Worm (Caenorhabditis elegans): ENCODE measurements around the gene C49F8.3.

C49F8.3 gene

DNA sequence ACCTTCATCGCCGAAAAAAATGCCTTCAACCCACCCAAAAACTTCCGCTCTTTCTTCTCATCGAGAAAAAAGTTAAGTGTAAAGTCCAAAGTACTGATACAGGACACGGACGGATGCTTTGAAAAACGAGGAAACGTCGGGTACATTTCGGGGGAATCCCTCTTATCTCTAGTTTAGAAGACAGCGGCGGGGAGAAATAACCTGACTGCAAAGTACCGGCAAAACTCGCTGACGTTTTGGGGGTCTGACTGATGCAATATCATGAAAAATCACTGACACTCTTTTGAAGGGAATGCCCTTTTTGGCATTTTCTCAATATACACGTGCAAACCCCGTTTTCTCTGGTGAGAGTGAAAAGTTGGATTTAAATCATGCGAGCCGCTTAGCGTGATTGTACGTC, 30.9 kb downstream of the C49F8.3 start:
- no peak for TF ChIP-seq unc-62 (GFP tag; optimal IDR thresholded peaks at IDR 0.05)

DNA sequence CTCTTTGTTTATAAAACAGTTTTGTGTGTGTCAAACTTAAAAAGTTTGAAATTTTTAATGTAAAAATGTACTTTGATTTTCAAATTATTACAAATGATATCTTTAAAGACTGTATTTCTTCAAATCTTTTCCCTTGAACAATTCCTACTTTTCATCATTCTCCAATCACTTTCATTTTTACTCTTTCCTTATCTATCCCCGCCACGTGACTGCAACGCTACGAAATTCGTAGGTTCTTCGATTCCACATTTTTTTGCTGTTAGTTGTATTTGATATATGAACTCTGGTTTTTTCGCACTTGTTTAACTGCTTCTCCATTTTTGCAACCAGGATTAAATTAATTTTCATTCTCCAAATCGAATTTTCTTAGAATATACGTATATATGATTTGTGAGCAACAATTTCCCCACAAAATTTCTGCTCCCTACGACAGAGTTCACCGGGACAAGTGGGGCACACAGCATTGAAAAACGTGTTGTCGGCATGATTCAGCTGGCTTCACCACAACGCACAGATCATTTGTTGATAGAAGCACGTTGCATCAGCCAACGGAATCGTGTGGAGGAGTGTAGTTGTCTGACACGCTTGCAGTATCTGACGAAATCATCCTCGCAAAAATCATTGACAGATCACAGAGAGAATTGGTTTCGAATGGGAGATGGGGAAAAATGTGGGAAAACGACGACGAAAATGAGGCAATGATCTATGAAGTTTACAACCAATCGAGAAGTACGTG, 32.5 kb downstream of the C49F8.3 start:
- TF ChIP-seq unc-62 (GFP tag; optimal IDR thresholded peaks at IDR 0.05): no peak

DNA sequence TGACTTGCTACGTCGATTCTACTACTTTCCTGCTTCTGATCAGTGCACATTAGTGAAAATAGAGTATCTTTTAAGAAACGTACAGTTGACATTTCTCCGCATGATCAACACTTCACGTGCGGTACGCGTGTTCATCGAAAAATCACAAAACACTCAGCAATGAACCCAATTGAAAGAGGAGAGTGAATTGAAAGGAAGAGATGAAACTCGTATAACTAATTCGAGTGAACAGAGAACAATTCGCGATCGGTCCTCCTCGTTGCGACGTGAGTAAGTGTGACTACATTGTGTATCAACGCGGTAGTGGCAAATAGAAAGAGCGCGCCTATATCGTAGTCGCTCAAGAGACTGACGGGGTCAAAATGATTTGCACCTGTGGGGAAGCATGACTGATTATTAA, 33.8 kb downstream of the C49F8.3 start:
- no peak for TF ChIP-seq unc-62 (GFP tag; optimal IDR thresholded peaks at IDR 0.05)

DNA sequence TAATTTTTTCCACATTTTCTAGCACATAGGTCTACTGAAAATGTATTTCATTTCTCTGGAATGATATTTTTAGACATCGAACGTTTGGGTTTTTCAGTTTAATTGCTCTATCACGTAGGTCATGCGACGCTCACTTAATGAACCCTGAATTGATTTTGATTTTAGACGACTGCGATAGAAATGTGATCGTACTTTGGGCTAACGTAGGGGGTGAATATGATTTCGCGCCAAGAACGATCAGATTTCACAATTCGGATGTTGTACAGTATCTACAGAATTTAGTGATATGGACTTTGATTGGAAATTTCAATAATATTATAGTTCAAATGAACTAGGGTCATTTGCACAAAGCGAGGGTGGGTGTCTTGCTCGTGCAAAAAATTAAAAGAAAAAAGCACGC, 35.2 kb downstream of the C49F8.3 start:
- TF ChIP-seq unc-62 (GFP tag; optimal IDR thresholded peaks at IDR 0.05): no peak

DNA sequence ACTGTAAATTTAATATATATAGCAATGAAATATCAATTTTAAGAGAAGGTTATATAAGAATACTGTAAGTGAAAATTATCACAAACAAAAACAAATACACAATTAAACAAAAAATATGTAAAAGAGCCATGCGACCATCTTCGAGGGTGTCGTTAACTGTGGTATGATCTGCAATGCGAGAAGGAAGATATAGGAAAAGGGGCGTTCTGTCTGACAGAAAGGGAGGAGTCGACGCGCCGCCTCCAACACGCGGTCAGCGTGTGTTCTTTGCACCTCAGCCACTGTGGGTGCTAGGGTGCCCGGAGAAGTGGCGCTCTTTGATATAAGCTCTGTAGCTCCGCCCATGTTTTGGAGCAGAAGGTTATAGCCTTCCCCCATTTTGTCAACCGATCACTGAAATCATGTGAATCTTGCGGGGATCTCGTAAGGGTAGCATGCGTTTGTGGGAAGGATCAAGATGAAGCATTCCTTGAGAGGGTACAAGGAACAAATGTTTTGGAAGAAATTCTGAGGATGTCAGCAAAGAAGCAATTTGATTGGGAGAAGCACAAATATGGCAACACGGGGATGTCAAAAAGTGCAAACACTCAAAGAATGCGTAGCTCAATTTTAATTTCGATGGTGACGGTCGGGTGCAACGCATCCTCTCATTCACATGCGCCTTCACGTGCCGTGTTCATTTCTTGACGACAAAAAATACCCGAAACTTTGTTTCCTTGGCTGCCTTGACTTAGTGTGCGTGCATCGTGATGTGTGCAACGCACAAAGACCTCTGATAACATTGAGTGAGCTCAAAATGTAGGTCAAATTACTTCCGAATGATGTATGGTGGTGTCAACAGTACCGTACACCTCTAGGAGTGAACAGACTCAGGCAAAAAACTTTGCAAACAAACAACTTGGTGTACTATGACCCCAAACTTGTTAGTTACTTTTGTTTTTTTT, 36.3 kb downstream of the C49F8.3 start, which contains the start of gene mxl-3:
mxl-3 (minus strand) TSS at position 1 of the 944 bp plus-strand sequence.
- TF ChIP-seq unc-62 (GFP tag; optimal IDR thresholded peaks at IDR 0.05): no peak

DNA sequence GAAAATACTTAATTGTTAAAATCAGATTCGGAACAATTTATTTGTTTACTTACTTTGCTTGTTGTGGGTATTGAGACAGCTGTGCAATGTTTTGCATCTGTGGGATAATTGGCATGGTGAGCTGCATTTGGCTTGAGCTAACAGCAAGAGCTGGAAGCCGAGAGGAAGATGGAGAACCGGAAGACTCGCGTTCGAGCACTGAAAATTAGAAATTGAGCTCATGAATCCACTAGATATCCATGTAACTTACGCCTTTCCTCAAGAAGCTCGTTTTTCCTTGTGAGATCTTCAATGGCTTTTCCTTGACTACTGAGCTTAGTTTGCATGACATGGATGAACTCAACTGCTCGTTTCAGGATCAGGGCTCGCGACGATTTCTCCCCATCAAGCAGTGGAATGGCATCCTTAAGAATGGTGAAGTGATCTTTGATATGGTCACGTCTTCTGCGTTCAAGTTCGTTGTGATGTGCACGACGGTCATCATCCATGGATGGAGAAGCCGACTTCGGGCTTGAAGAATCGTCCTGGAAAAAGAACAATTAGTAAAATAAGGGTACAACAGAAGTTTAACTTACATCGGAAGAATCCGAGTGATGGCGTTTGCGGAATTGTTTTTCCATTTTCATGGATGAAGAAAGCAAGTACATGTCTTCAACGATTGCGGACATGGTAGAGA, 37.1 kb downstream of the C49F8.3 start:
- TF ChIP-seq unc-62 (GFP tag; optimal IDR thresholded peaks at IDR 0.05): no peak

DNA sequence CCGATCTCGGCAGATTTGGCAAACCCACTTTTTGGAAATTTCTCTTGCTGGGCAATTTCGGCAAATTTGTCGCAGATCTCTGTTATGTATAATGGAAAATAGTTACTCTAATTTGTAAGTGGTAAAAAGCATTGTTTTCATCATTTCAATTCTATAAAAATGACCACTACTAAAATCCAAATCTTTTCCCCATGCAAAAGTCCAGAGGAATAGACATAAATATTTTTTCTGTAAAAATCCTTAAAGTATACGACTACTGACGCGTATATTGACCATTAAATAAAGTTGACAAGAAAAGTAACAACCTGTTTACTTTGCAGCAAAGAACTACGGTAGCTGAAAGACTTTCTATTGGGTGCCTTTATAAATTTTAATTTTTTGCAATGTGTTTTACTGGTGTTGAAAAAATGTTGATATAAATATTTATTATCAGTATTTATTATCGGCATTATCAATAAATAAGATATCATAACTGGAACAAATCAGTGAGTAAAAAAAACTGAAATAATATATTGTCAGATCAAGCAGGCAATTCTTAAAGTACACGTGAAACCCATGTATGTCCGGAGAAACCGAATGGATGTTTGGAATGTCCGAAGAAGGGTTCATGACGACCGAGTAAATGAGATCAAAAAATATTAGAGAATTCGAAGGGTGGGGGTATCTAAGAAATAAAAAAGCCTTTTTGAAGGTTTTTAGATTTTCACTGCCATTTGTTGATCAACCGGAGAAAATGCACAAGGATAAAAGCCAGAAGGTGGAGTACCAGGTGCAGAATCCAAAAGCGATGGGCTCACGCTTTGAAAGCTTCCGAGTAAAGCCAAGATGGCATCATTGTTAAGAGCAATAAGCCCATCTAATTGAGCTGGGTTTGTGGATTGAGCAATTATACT, 37.9 kb downstream of the C49F8.3 start:
- no peak for TF ChIP-seq unc-62 (GFP tag; optimal IDR thresholded peaks at IDR 0.05)

DNA sequence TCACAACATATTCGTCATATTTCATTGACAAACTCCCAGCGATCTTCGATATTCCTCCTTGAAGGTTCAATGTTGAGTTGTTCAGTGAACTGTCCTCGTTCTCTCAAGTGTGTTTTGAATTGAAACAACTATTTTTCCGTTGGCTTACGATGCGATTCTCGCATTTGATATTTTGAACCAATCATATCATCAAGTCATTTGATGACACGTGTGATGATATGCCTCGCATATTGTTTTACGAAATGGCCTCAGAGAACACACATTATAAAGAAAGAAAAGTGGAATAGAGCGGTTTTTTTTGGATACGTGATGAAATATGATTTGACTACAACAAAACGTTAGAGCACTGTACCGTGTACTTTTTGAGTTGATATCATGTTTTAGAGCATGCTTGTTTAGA, 38.9 kb downstream of the C49F8.3 start:
- no peak for TF ChIP-seq unc-62 (GFP tag; optimal IDR thresholded peaks at IDR 0.05)

DNA sequence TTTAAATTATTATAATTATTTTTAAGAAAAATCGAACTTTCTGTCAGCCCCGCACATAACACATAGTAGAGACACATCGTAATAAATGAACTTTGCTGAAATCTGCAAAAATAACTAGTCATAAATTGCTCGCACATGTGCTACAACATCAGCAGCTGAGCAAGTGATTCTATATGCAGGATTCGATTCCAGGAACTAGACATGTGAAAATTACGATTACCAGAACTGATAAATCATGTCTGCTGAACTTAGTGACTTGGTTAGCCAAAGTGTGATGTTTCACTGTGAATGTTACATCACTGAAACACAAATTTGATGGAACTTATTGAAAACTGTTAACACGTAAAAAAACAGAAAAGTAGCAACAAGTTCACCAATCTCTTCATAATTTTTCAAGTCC, 40.1 kb downstream of the C49F8.3 start:
- TF ChIP-seq unc-62 (GFP tag; optimal IDR thresholded peaks at IDR 0.05): no peak

DNA sequence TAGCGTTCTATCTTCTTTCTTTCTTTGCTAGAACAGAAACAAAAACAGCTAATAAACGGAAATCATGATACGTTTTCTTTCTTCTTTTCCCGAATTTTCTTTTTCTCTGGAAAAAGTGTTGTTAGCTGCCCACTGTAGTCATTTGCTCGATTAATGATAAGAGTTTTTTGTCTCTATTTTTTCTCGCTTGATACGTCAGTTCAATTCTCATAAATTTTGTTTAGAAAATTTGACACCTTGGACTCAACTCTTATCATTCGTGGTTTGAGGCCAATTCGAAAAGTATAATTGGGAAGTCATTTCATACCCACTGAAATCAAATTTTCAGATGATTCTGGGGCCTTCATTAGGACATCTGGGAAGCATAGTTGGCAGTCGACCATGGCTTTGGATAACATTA, 45.5 kb downstream of the C49F8.3 start:
- no peak for TF ChIP-seq unc-62 (GFP tag; optimal IDR thresholded peaks at IDR 0.05)

DNA sequence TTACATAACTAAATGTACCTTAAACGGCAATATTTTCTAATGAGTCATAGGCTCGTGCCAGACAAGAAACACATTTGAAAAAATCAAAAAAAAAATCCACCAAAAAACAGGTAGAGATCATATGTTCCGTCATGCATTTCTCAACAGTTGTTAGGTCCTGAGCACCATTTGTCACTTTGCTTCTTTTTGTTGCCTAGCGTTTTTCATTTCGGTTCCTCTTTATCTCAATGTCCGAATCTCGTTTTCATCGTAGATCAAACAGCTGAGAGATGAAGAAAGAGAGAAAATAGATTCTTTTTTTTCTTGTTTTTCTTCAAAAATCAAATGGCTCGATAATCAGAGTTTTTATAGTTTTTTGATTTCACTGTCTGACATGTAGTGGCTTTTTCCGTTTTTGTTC, 46.4 kb downstream of the C49F8.3 start:
- no peak for TF ChIP-seq unc-62 (GFP tag; optimal IDR thresholded peaks at IDR 0.05)

DNA sequence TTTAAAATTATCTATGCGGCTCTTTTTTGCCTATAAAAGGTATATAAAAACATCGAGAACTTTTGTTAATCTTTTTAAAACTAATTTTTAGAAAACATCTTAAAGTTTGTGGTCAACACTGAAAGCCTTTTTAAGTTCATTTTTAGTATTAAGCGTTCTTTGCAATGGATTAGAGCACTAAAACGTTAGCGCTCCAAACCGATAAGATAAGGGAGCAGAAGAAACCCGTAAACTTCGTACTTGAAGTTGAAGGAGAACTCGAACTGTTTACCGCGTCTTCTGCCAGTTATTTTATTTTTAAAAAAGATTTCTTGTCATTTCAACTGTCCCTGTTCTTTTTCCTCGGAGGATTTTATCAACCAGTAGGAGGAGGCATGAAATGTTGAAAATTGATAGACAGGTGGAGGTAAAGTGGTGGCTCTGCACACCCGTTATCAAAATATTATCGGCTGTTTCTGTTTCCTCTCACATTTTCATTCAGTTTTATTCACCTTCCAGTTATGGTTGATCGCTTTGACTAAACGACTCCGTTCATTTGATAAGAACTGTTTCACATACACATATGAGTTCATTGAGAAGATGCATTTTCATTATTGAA, 48.2 kb downstream of the C49F8.3 start:
- TF ChIP-seq unc-62 (GFP tag; optimal IDR thresholded peaks at IDR 0.05): no peak

DNA sequence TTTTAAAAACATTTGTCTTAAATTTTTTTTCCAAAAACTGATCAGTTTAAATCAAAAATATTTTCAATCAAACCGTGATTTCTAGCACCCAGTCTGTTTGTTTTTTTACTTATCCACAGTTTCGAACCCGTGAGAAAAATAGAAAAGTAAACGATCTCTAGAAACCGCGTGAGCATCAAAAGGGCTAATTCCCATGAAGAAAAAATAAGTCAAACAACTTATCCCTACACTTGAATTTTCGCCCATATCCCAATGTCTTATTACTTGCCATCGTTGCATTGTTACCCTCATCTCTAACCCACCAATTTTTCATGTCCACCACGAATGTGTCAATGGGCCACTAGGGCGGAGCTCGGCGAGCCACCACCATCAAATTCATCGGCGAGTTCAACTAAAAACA, 49.6 kb downstream of the C49F8.3 start, which contains the start of gene ptr-24:
ptr-24 (plus strand) TSS at position 301 of the 400 bp plus-strand sequence.
- TF ChIP-seq unc-62 (GFP tag; optimal IDR thresholded peaks at IDR 0.05): no peak

DNA sequence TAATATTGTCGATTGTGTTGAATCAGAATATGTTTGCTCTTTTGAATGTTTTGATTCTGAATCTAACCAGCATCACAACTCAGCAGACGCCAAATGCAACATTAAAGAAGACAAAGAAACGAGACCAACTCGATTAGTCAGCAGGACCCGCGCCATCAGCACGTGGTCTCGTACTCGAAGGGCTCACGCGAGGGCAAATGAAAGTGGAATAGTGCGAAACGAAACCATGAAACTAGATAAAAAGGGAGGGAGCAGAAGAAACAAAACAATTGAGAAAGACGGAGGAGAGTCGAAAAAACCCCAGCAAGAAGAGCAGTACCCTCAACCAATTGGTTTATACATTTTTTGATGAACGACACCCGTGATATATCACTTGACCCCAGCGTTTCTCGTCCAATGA, 50.3 kb downstream of the C49F8.3 start:
- TF ChIP-seq unc-62 (GFP tag; optimal IDR thresholded peaks at IDR 0.05): no peak
